Fruit fly (Drosophila melanogaster) whole organism, embryonic: ENCODE data around the gene Srp19.

Source experiments
- Atf-2 ChIP-seq: fragments of 200-800 bp; sonication (Bioruptor generic); optimal IDR thresholded peaks from 2 replicates; lab custom pipeline; 2016; ENCODE audit warnings: missing biosample characterization, missing genetic modification characterization
- CG10267 ChIP-seq: fragments of 200-800 bp; sonication (Bioruptor generic); optimal IDR thresholded peaks from 2 replicates; lab custom pipeline; 2018; ENCODE audit warnings: missing biosample characterization, mild to moderate bottlenecking, missing genetic modification characterization, moderate library complexity
- CG11560 ChIP-seq: fragments of 200-800 bp; sonication (Bioruptor generic); IDR thresholded peaks from 3 replicates; pipeline ENCODE4 v1.3.6; 2022; ENCODE audit warnings: missing biosample characterization, missing genetic modification characterization
- CG16863 ChIP-seq: fragments of 200-800 bp; sonication (Bioruptor generic); optimal IDR thresholded peaks from 3 replicates; lab custom pipeline; 2016; ENCODE audit warnings: missing biosample characterization, missing genetic modification characterization
- CG17385 ChIP-seq: fragments of 200-800 bp; sonication (Bioruptor generic); optimal IDR thresholded peaks from 3 replicates; lab custom pipeline; 2018; ENCODE audit warnings: missing biosample characterization, mild to moderate bottlenecking, missing genetic modification characterization
- CG18262 ChIP-seq: fragments of 200-800 bp; optimal IDR thresholded peaks from 3 replicates; lab custom pipeline; 2019; ENCODE audit warnings: missing biosample characterization, mild to moderate bottlenecking, missing genetic modification characterization, moderate library complexity
- CG18599 ChIP-seq: fragments of 200-800 bp; sonication (Bioruptor generic); optimal IDR thresholded peaks from 3 replicates; lab custom pipeline; 2017; ENCODE audit warnings: missing biosample characterization, missing genetic modification characterization, mild to moderate bottlenecking, moderate library complexity, missing genetic modification reagents
- CG2120 ChIP-seq: fragments of 200-800 bp; sonication (Bioruptor generic); optimal IDR thresholded peaks from 3 replicates; lab custom pipeline; 2016; ENCODE audit warnings: missing biosample characterization, missing genetic modification characterization
- CG2678 ChIP-seq: fragments of 200-800 bp; sonication (Bioruptor generic); optimal IDR thresholded peaks from 3 replicates; lab custom pipeline; 2019; ENCODE audit warnings: missing biosample characterization, mild to moderate bottlenecking, missing genetic modification characterization, moderate library complexity
- CG30020 ChIP-seq: fragments of 200-800 bp; optimal IDR thresholded peaks from 2 replicates; lab custom pipeline; 2019; ENCODE audit warnings: missing biosample characterization, mild to moderate bottlenecking, missing genetic modification characterization, moderate library complexity
- CG42726 ChIP-seq: fragments of 200-800 bp; sonication (Bioruptor generic); IDR thresholded peaks from 2 replicates; pipeline ENCODE4 v1.3.6; 2022; ENCODE audit warnings: missing biosample characterization, missing genetic modification characterization; ENCODE audit not compliant: partially characterized antibody
- CG6683 ChIP-seq: fragments of 200-800 bp; sonication (Bioruptor generic); optimal IDR thresholded peaks from 2 replicates; lab custom pipeline; 2017; ENCODE audit warnings: missing biosample characterization, mild to moderate bottlenecking, missing genetic modification characterization, missing genetic modification reagents
- CG7987 ChIP-seq: fragments of 200-800 bp; sonication (Bioruptor generic); optimal IDR thresholded peaks from 2 replicates; lab custom pipeline; 2018; ENCODE audit warnings: missing biosample characterization, mild to moderate bottlenecking, missing genetic modification characterization, moderate library complexity
- CG9437 ChIP-seq: fragments of 200-800 bp; sonication (Bioruptor generic); optimal IDR thresholded peaks from 2 replicates; lab custom pipeline; 2018; ENCODE audit warnings: missing biosample characterization, mild to moderate bottlenecking, missing genetic modification characterization
- CG9727 ChIP-seq: fragments of 200-800 bp; sonication (Bioruptor generic); optimal IDR thresholded peaks from 3 replicates; lab custom pipeline; 2017; ENCODE audit warnings: missing biosample characterization, mild to moderate bottlenecking, missing genetic modification characterization
- CG9817 ChIP-seq: fragments of 200-800 bp; sonication (Bioruptor generic); optimal IDR thresholded peaks from 2 replicates; lab custom pipeline; 2018; ENCODE audit warnings: missing biosample characterization, mild to moderate bottlenecking, missing genetic modification characterization, moderate library complexity
- CrebB ChIP-seq: fragments of 200-800 bp; sonication (Bioruptor generic); optimal IDR thresholded peaks from 3 replicates; lab custom pipeline; 2018; ENCODE audit warnings: missing biosample characterization, mild to moderate bottlenecking, missing genetic modification characterization
- Dll ChIP-seq: fragments of 200-800 bp; sonication (Bioruptor generic); IDR thresholded peaks from 4 replicates; pipeline ENCODE4 v1.3.6; 2022; ENCODE audit warnings: missing biosample characterization, missing genetic modification characterization; ENCODE audit not compliant: partially characterized antibody
- Doc2 ChIP-seq: fragments of 200-800 bp; sonication (Bioruptor generic); IDR thresholded peaks from 2 replicates; pipeline ENCODE4 v1.3.6; 2022; ENCODE audit warnings: missing biosample characterization, missing genetic modification characterization
- ERR ChIP-seq: fragments of 200-800 bp; sonication (Bioruptor generic); optimal IDR thresholded peaks from 2 replicates; lab custom pipeline; 2016; ENCODE audit warnings: missing biosample characterization, missing genetic modification characterization
- Elba2 ChIP-seq: fragments of 200-800 bp; sonication (Bioruptor generic); optimal IDR thresholded peaks from 3 replicates; lab custom pipeline; 2016; ENCODE audit warnings: missing biosample characterization, missing genetic modification characterization
- Ets65A ChIP-seq: fragments of 200-800 bp; sonication (Bioruptor generic); peaks from one replicate; lab custom pipeline; 2016; ENCODE audit warnings: missing biosample characterization, missing genetic modification characterization
- Gug ChIP-seq: fragments of 200-800 bp; sonication (Bioruptor generic); IDR thresholded peaks from 4 replicates; pipeline ENCODE4 v1.3.6; 2022; ENCODE audit warnings: missing biosample characterization, missing genetic modification characterization
- MBD-R2 ChIP-seq: fragments of 200-800 bp; sonication (Bioruptor generic); IDR thresholded peaks from 2 replicates; pipeline ENCODE4 v1.3.6; 2022; ENCODE audit warnings: missing biosample characterization, missing genetic modification characterization
- PHDP ChIP-seq: fragments of 200-800 bp; sonication (Bioruptor generic); optimal IDR thresholded peaks from 3 replicates; lab custom pipeline; 2018; ENCODE audit warnings: missing biosample characterization, mild to moderate bottlenecking, missing genetic modification characterization, moderate library complexity
- Ravus ChIP-seq: fragments of 200-800 bp; sonication (Bioruptor generic); IDR thresholded peaks from 2 replicates; pipeline ENCODE4 v1.3.6; 2022; ENCODE audit warnings: missing biosample characterization, missing genetic modification characterization
- TFAM ChIP-seq: fragments of 200-800 bp; sonication (Bioruptor generic); optimal IDR thresholded peaks from 2 replicates; lab custom pipeline; 2017; ENCODE audit warnings: missing biosample characterization, missing genetic modification characterization, inconsistent platforms
- Usf ChIP-seq: fragments of 200-800 bp; sonication (Bioruptor generic); optimal IDR thresholded peaks from 2 replicates; lab custom pipeline; 2017; ENCODE audit warnings: missing genotype, missing biosample characterization, missing genetic modification characterization
- abd-A ChIP-seq: fragments of 200-800 bp; sonication (Bioruptor generic); optimal IDR thresholded peaks from 3 replicates; lab custom pipeline; 2019; ENCODE audit warnings: missing biosample characterization, mild to moderate bottlenecking, missing genetic modification characterization, moderate library complexity
- bab2 ChIP-seq: fragments of 200-800 bp; sonication (Bioruptor generic); optimal IDR thresholded peaks from 2 replicates; lab custom pipeline; 2016; ENCODE audit warnings: missing biosample characterization, missing genetic modification characterization
- dan ChIP-seq: fragments of 200-800 bp; sonication (Bioruptor generic); IDR thresholded peaks from 2 replicates; pipeline ENCODE4 v1.3.6; 2022; ENCODE audit warnings: missing biosample characterization, missing genetic modification characterization
- fu2 ChIP-seq: fragments of 200-800 bp; sonication (Bioruptor generic); optimal IDR thresholded peaks from 2 replicates; lab custom pipeline; 2016; ENCODE audit warnings: missing biosample characterization, missing genetic modification characterization
- grau ChIP-seq: fragments of 200-800 bp; optimal IDR thresholded peaks from 3 replicates; lab custom pipeline; 2019; ENCODE audit warnings: missing biosample characterization, mild to moderate bottlenecking, missing genetic modification characterization, moderate library complexity
- hth ChIP-seq: fragments of >200 bp; optimal IDR thresholded peaks from 2 replicates; lab custom pipeline; 2017; ENCODE audit warnings: inconsistent platforms
- kah ChIP-seq: fragments of 200-800 bp; sonication (Bioruptor generic); optimal IDR thresholded peaks from 2 replicates; lab custom pipeline; 2018; ENCODE audit warnings: missing biosample characterization, mild to moderate bottlenecking, missing genetic modification characterization
- maf-S ChIP-seq: fragments of 200-800 bp; sonication (Bioruptor generic); optimal IDR thresholded peaks from 2 replicates; lab custom pipeline; 2016; ENCODE audit warnings: missing biosample characterization, missing genetic modification characterization
- mam ChIP-seq: fragments of 200-800 bp; sonication (Bioruptor generic); optimal IDR thresholded peaks from 3 replicates; lab custom pipeline; 2016; ENCODE audit warnings: missing biosample characterization, missing genetic modification characterization
- nerfin-2 ChIP-seq: fragments of 200-800 bp; sonication (Bioruptor generic); IDR thresholded peaks from 2 replicates; pipeline ENCODE4 v1.3.6; 2022; ENCODE audit warnings: missing biosample characterization, missing genetic modification characterization; ENCODE audit not compliant: partially characterized antibody
- p53 ChIP-seq: fragments of 200-800 bp; sonication (Bioruptor generic); optimal IDR thresholded peaks from 2 replicates; lab custom pipeline; 2016; ENCODE audit warnings: missing biosample characterization, missing genetic modification characterization
- pan ChIP-seq, 4 experiments: fragments of >200 bp in 3 of 4; fragments of 200-800 bp in 1 of 4; sonication (Bioruptor generic) in 1 of 4; optimal IDR thresholded peaks in 3 of 4; IDR thresholded peaks in 1 of 4; 2 replicates each; pipeline versions ENCODE4 v1.3.6 to Lab custom; 2017 to 2022; ENCODE audit warnings: missing biosample characterization in 2 of 4, missing genetic modification characterization in 2 of 4, mixed read lengths in 1 of 4
- pita ChIP-seq: fragments of 200-800 bp; sonication (Bioruptor generic); optimal IDR thresholded peaks from 2 replicates; lab custom pipeline; 2017; ENCODE audit warnings: missing biosample characterization, mild to moderate bottlenecking, missing genetic modification characterization
- sisA ChIP-seq: fragments of 200-800 bp; sonication (Bioruptor generic); IDR thresholded peaks from 2 replicates; pipeline ENCODE4 v1.3.6; 2022; ENCODE audit warnings: missing biosample characterization, missing genetic modification characterization
- ssp ChIP-seq: fragments of 200-800 bp; sonication (Bioruptor generic); IDR thresholded peaks from 2 replicates; pipeline ENCODE4 v1.3.6; 2022; ENCODE audit warnings: missing biosample characterization, missing genetic modification characterization
- tap ChIP-seq: fragments of 200-800 bp; optimal IDR thresholded peaks from 3 replicates; lab custom pipeline; 2019; ENCODE audit warnings: missing biosample characterization, mild to moderate bottlenecking, missing genetic modification characterization, moderate library complexity
- tio ChIP-seq: fragments of 200-800 bp; sonication (Bioruptor generic); optimal IDR thresholded peaks from 2 replicates; lab custom pipeline; 2017; ENCODE audit warnings: missing biosample characterization, missing genetic modification characterization, inconsistent platforms
- tna ChIP-seq: fragments of 200-800 bp; sonication (Bioruptor generic); IDR thresholded peaks from 2 replicates; pipeline ENCODE4 v1.3.6; 2022; ENCODE audit warnings: missing biosample characterization, missing genetic modification characterization; ENCODE audit not compliant: partially characterized antibody
- toy ChIP-seq: fragments of 200-800 bp; sonication (Bioruptor generic); IDR thresholded peaks from 2 replicates; pipeline ENCODE4 v1.3.6; 2022; ENCODE audit warnings: missing biosample characterization, missing genetic modification characterization
- usp ChIP-seq: fragments of >200 bp; optimal IDR thresholded peaks from 2 replicates; lab custom pipeline; 2017; ENCODE audit warnings: missing biosample characterization, missing genetic modification characterization
- yki ChIP-seq: fragments of >200 bp; optimal IDR thresholded peaks from 3 replicates; lab custom pipeline; 2018
- zf30C ChIP-seq: fragments of 200-800 bp; sonication (Bioruptor generic); optimal IDR thresholded peaks from 3 replicates; lab custom pipeline; 2018; ENCODE audit warnings: missing biosample characterization, mild to moderate bottlenecking, missing genetic modification characterization

The Srp19 gene

dm6 chr3L:7381359-7381976, 33.6 kb upstream of the Srp19 start, which contains the start of the genes SMSr and smid (continued):
- TF ChIP-seq usp (GFP tag; lab: Kevin White, UChicago) (no peak), CG17385 (GFP tag; lab: Kevin White, UChicago) (no peak), CG9817 (tag; lab: Kevin White, UChicago) (peak; percentile 67), Ets65A (peak; percentile 96), nerfin-2 (peak; percentile 51), yki (lab: Kevin White, UChicago) (no peak), CrebB (peak; percentile 2), CG7987 (peak; percentile 26), dan (GFP tag; lab: Robert Waterston, UW) (no peak), bab2 (GFP tag; lab: Kevin White, UChicago) (peak; percentile 42), CG18599 (peak; percentile 67), abd-A (tag; lab: Kevin White, UChicago) (no peak), Usf (GFP tag; lab: Kevin White, UChicago) (peak; percentile 39), CG30020 (tag; lab: Kevin White, UChicago) (peak; percentile 91), tap (tag; lab: Kevin White, UChicago) (no peak), MBD-R2 (GFP tag; lab: Robert Waterston, UW) (peak; percentile 57), CG9727 (GFP tag; lab: Kevin White, UChicago) (peak; percentile 73), kah (GFP tag; lab: Kevin White, UChicago) (no peak), PHDP (tag; lab: Kevin White, UChicago) (peak; percentile 60), fu2 (GFP tag; lab: Kevin White, UChicago) (peak; percentile 53), grau (peak; percentile 73), tna (peak; percentile 44), hth (no peak), Elba2 (GFP tag; lab: Kevin White, UChicago) (no peak), mam (peak; percentile 66), Gug (GFP tag; lab: Robert Waterston, UW) (peak; percentile 18; the same call in 1 of the 4 replicates), CG10267 (tag; lab: Kevin White, UChicago) (peak; percentile 65), CG2120 (GFP tag; lab: Kevin White, UChicago) (peak; percentile 82), ssp (GFP tag; lab: Robert Waterston, UW) (peak; percentile 95), tio (GFP tag; lab: Kevin White, UChicago) (no peak), CG42726 (GFP tag; lab: Robert Waterston, UW) (0 out of 2 replicates have a peak, but pooled peaks have one; percentile 53), CG9437 (GFP tag; lab: Kevin White, UChicago) (peak; percentile 45), zf30C (GFP tag; lab: Kevin White, UChicago) (no peak), pan (optimal IDR thresholded peaks at IDR 0.05; lab: Kevin White, UChicago) (no peak), pan (GFP tag; optimal IDR thresholded peaks at IDR 0.05 in 1 of 2, IDR thresholded peaks at IDR 0.05 in 1 of 2) (peak in 1 of 2 experiments; percentile 47), CG2678 (no peak), CG18262 (peak; percentile 67), toy (GFP tag; lab: Robert Waterston, UW) (no peak), Atf-2 (no peak), ERR (GFP tag; lab: Kevin White, UChicago) (no peak), pita (no peak), TFAM (GFP tag; lab: Kevin White, UChicago) (no peak), CG16863 (GFP tag; lab: Kevin White, UChicago) (peak; percentile 21), CG6683 (GFP tag; lab: Kevin White, UChicago) (no peak), Dll (GFP tag; lab: Robert Waterston, UW) (peak; percentile 91), CG11560 (tag; lab: Robert Waterston, UW) (no peak; the same call in 2 of the 3 replicates), Doc2 (no peak), sisA (GFP tag; lab: Robert Waterston, UW) (peak; percentile 48; the same call in 1 of the 2 replicates), Ravus (GFP tag; lab: Robert Waterston, UW) (no peak), maf-S (GFP tag; lab: Kevin White, UChicago) (peak; percentile 44), p53 (GFP tag; lab: Kevin White, UChicago) (no peak)
